Fruit fly (Drosophila melanogaster) whole organism, prepupa: Measurements from ENCODE around the gene mldr.

ENCODE experiments used
- Blimp-1 ChIP-seq: fragments of 200-800 bp; sonication (Bioruptor generic); optimal IDR thresholded peaks from 3 replicates; lab custom pipeline; 2017; ENCODE audit warnings: missing biosample characterization, missing genetic modification characterization, mild to moderate bottlenecking, moderate library complexity, missing genetic modification reagents
- CG10631 ChIP-seq: fragments of 200-800 bp; sonication (Bioruptor generic); optimal IDR thresholded peaks from 2 replicates; lab custom pipeline; 2016; ENCODE audit warnings: missing biosample characterization, missing genetic modification characterization
- CG11902 ChIP-seq: fragments of 200-800 bp; sonication (Bioruptor generic); optimal IDR thresholded peaks from 3 replicates; lab custom pipeline; 2016; ENCODE audit warnings: missing biosample characterization, missing genetic modification characterization
- CG6163 ChIP-seq: fragments of 200-800 bp; sonication (Bioruptor generic); IDR thresholded peaks from 3 replicates; pipeline ENCODE4 v1.3.6; 2022; ENCODE audit warnings: missing biosample characterization, missing genetic modification characterization
- CG6854 ChIP-seq: fragments of 200-800 bp; sonication (Bioruptor generic); optimal IDR thresholded peaks from 2 replicates; lab custom pipeline; 2017; ENCODE audit warnings: missing biosample characterization, mild to moderate bottlenecking, missing genetic modification characterization
- Eip75B ChIP-seq: fragments of 200-800 bp; sonication (Bioruptor generic); optimal IDR thresholded peaks from 3 replicates; lab custom pipeline; 2016; ENCODE audit warnings: missing biosample characterization, missing genetic modification characterization
- Eip93F ChIP-seq: fragments of 200-800 bp; sonication (Bioruptor generic); optimal IDR thresholded peaks from 2 replicates; lab custom pipeline; 2016; ENCODE audit warnings: missing biosample characterization, mild to moderate bottlenecking, missing genetic modification characterization
- Gug ChIP-seq: fragments of 200-800 bp; sonication (Bioruptor generic); IDR thresholded peaks from 2 replicates; pipeline ENCODE4 v1.3.6; 2022; ENCODE audit warnings: missing biosample characterization, missing genetic modification characterization
- Hr39 ChIP-seq: fragments of 200-800 bp; sonication (Bioruptor generic); optimal IDR thresholded peaks from 2 replicates; lab custom pipeline; 2016; ENCODE audit warnings: missing biosample characterization, missing genetic modification characterization
- Met ChIP-seq: fragments of 200-800 bp; sonication (Bioruptor generic); optimal IDR thresholded peaks from 3 replicates; lab custom pipeline; 2016; ENCODE audit warnings: missing biosample characterization, missing genetic modification characterization
- Sox15 ChIP-seq: fragments of 200-800 bp; sonication (Bioruptor generic); optimal IDR thresholded peaks from 3 replicates; lab custom pipeline; 2016; ENCODE audit warnings: missing biosample characterization, missing genetic modification characterization
- pdm3 ChIP-seq: fragments of 200-800 bp; sonication (Bioruptor generic); optimal IDR thresholded peaks from 3 replicates; lab custom pipeline; 2016; ENCODE audit warnings: missing biosample characterization, missing genetic modification characterization
- topi ChIP-seq: fragments of 200-800 bp; sonication (Bioruptor generic); optimal IDR thresholded peaks from 3 replicates; lab custom pipeline; 2016; ENCODE audit warnings: missing biosample characterization, missing genetic modification characterization
- vri ChIP-seq: fragments of 200-800 bp; sonication (Bioruptor generic); optimal IDR thresholded peaks from 3 replicates; lab custom pipeline; 2016; ENCODE audit warnings: missing biosample characterization, mild to moderate bottlenecking, missing genetic modification characterization

- TF ChIP-seq Sox15 (GFP tag; lab: Kevin White, UChicago) = no peak
- no peak for TF ChIP-seq Blimp-1 (GFP tag; lab: Kevin White, UChicago)
- no peak for TF ChIP-seq Eip93F
- no peak for TF ChIP-seq Met (GFP tag; lab: Kevin White, UChicago)
- TF ChIP-seq CG11902 (GFP tag; lab: Kevin White, UChicago) = no peak
- TF ChIP-seq Hr39 (GFP tag; lab: Kevin White, UChicago) = no peak
- no peak for TF ChIP-seq topi (GFP tag; lab: Kevin White, UChicago)
- TF ChIP-seq vri (GFP tag; lab: Kevin White, UChicago) = peak; percentile 16
- TF ChIP-seq pdm3 (GFP tag; lab: Kevin White, UChicago) = no peak
- TF ChIP-seq Eip75B (GFP tag; lab: Kevin White, UChicago) = no peak
- TF ChIP-seq CG10631 = no peak
- no peak for TF ChIP-seq CG6163 (GFP tag; lab: Robert Waterston, UW)
- no peak for TF ChIP-seq Gug (GFP tag; lab: Robert Waterston, UW)
- no peak for TF ChIP-seq CG6854 (GFP tag; lab: Kevin White, UChicago)
Measured at dm6 chrX:6337702-6338101, 46.6 kb downstream of the mldr start, which contains the start of gene CG3842.
